Worm (Caenorhabditis elegans): Measurements from ENCODE around the gene srbc-16.

- no peak for TF ChIP-seq W03F9.2 (tag; optimal IDR thresholded peaks at IDR 0.05)
- TF ChIP-seq him-1 (tag; optimal IDR thresholded peaks at IDR 0.05): no peak
- no peak for TF ChIP-seq dao-5 (tag; optimal IDR thresholded peaks at IDR 0.05)
Observed at ce11 chrV:2199594-2199993, 17.8 kb downstream of the srbc-16 start.

Data from whole organism, L4/young adult.